Fruit fly (Drosophila melanogaster) whole organism, embryonic: Measurements from ENCODE around the gene AP-2alpha.
A peak's percentile ranks its signal among the peaks of the same experiment; 100 is the strongest.

Source experiments
- ATbp ChIP-seq: fragments of 200-800 bp; sonication (Bioruptor generic); optimal IDR thresholded peaks from 2 replicates; lab custom pipeline; 2017; ENCODE audit warnings: missing biosample characterization, mild to moderate bottlenecking, missing genetic modification characterization, missing genetic modification reagents
- Ada2b ChIP-seq: fragments of 200-800 bp; sonication (Bioruptor generic); IDR thresholded peaks from 2 replicates; pipeline ENCODE4 v1.3.6; 2022; ENCODE audit warnings: missing biosample characterization, missing genetic modification characterization
- Atf6 ChIP-seq: fragments of 200-800 bp; sonication (Bioruptor generic); IDR thresholded peaks from 2 replicates; pipeline ENCODE4 v1.3.6; 2022; ENCODE audit warnings: missing biosample characterization, missing genetic modification characterization
- BtbVII ChIP-seq: fragments of 200-800 bp; sonication (Bioruptor generic); optimal IDR thresholded peaks from 3 replicates; lab custom pipeline; 2017; ENCODE audit warnings: missing biosample characterization, mild to moderate bottlenecking, missing genetic modification characterization
- CG1024 ChIP-seq: fragments of 200-800 bp; sonication (Bioruptor generic); IDR thresholded peaks from 2 replicates; pipeline ENCODE4 v1.3.6; 2022; ENCODE audit warnings: missing biosample characterization, missing genetic modification characterization
- CG10321 ChIP-seq: fragments of 200-800 bp; sonication (Bioruptor generic); IDR thresholded peaks from 2 replicates; pipeline ENCODE4 v1.3.6; 2022; ENCODE audit warnings: missing biosample characterization, missing genetic modification characterization
- CG11093 ChIP-seq: fragments of 200-800 bp; sonication (Bioruptor generic); IDR thresholded peaks from 3 replicates; pipeline ENCODE4 v1.3.6; 2022; ENCODE audit warnings: missing biosample characterization, missing genetic modification characterization
- CG11696 ChIP-seq: fragments of 200-800 bp; sonication (Bioruptor generic); IDR thresholded peaks from 2 replicates; pipeline ENCODE4 v1.3.6; 2022; ENCODE audit warnings: missing biosample characterization, missing genetic modification characterization
- CG11723 ChIP-seq: fragments of 200-800 bp; sonication (Bioruptor generic); optimal IDR thresholded peaks from 2 replicates; lab custom pipeline; 2017; ENCODE audit warnings: missing biosample characterization, mild to moderate bottlenecking, missing genetic modification characterization
- CG12104 ChIP-seq: fragments of 200-800 bp; sonication (Bioruptor generic); optimal IDR thresholded peaks from 3 replicates; lab custom pipeline; 2016; ENCODE audit warnings: missing biosample characterization, missing genetic modification characterization
- CG12942 ChIP-seq: fragments of 200-800 bp; sonication (Bioruptor generic); optimal IDR thresholded peaks from 3 replicates; lab custom pipeline; 2016; ENCODE audit warnings: missing biosample characterization, missing genetic modification characterization
- CG13894 ChIP-seq: fragments of 200-800 bp; sonication (Bioruptor generic); optimal IDR thresholded peaks from 3 replicates; lab custom pipeline; 2018; ENCODE audit warnings: missing biosample characterization, mild to moderate bottlenecking, missing genetic modification characterization, moderate library complexity
- CG14050 ChIP-seq: fragments of 200-800 bp; sonication (Bioruptor generic); IDR thresholded peaks from 3 replicates; pipeline ENCODE4 v1.3.6; 2022; ENCODE audit warnings: missing biosample characterization, missing genetic modification characterization
- CG15601 ChIP-seq: fragments of 200-800 bp; sonication (Bioruptor generic); optimal IDR thresholded peaks from 3 replicates; lab custom pipeline; 2019; ENCODE audit warnings: missing biosample characterization, mild to moderate bottlenecking, missing genetic modification characterization, moderate library complexity
- CG17912 ChIP-seq: fragments of 200-800 bp; sonication (Bioruptor generic); optimal IDR thresholded peaks from 2 replicates; lab custom pipeline; 2018; ENCODE audit warnings: missing biosample characterization, mild to moderate bottlenecking, missing genetic modification characterization
- CG34376 ChIP-seq: fragments of 200-800 bp; sonication (Bioruptor generic); optimal IDR thresholded peaks from 2 replicates; lab custom pipeline; 2018; ENCODE audit warnings: missing biosample characterization, mild to moderate bottlenecking, missing genetic modification characterization
- CG4854 ChIP-seq: fragments of 200-800 bp; sonication (Bioruptor generic); optimal IDR thresholded peaks from 2 replicates; lab custom pipeline; 2016; ENCODE audit warnings: missing biosample characterization, missing genetic modification characterization, inconsistent platforms
- CG6272 ChIP-seq: fragments of 200-800 bp; sonication (Bioruptor generic); IDR thresholded peaks from 2 replicates; pipeline ENCODE4 v1.3.6; 2022; ENCODE audit warnings: missing biosample characterization, missing genetic modification characterization
- CG7357 ChIP-seq: fragments of 200-800 bp; sonication (Bioruptor generic); IDR thresholded peaks from 3 replicates; pipeline ENCODE4 v1.3.6; 2022; ENCODE audit warnings: missing biosample characterization, missing genetic modification characterization
- CG7963 ChIP-seq: fragments of 200-800 bp; sonication (Bioruptor generic); IDR thresholded peaks from 3 replicates; pipeline ENCODE4 v1.3.6; 2022; ENCODE audit warnings: missing biosample characterization, missing genetic modification characterization; ENCODE audit not compliant: partially characterized antibody
- CG8089 ChIP-seq: fragments of 200-800 bp; sonication (Bioruptor generic); optimal IDR thresholded peaks from 3 replicates; lab custom pipeline; 2016; ENCODE audit warnings: missing biosample characterization, missing genetic modification characterization
- CG9817 ChIP-seq: fragments of 200-800 bp; sonication (Bioruptor generic); optimal IDR thresholded peaks from 2 replicates; lab custom pipeline; 2018; ENCODE audit warnings: missing biosample characterization, mild to moderate bottlenecking, missing genetic modification characterization, moderate library complexity
- CoRest ChIP-seq: fragments of 200-800 bp; sonication (Bioruptor generic); optimal IDR thresholded peaks from 3 replicates; lab custom pipeline; 2018; ENCODE audit warnings: missing biosample characterization, mild to moderate bottlenecking, missing genetic modification characterization, moderate library complexity
- CrebB ChIP-seq: fragments of 200-800 bp; sonication (Bioruptor generic); optimal IDR thresholded peaks from 3 replicates; lab custom pipeline; 2018; ENCODE audit warnings: missing biosample characterization, mild to moderate bottlenecking, missing genetic modification characterization
- H2.0 ChIP-seq: fragments of 200-800 bp; sonication (Bioruptor generic); IDR thresholded peaks from 2 replicates; pipeline ENCODE4 v1.3.6; 2022; ENCODE audit warnings: missing biosample characterization, missing genetic modification characterization
- HHEX ChIP-seq: fragments of 200-800 bp; sonication (Bioruptor generic); optimal IDR thresholded peaks from 3 replicates; lab custom pipeline; 2017; ENCODE audit warnings: missing biosample characterization, mild to moderate bottlenecking, missing genetic modification characterization, missing genetic modification reagents
- HLH4C ChIP-seq: fragments of 200-800 bp; sonication (Bioruptor generic); IDR thresholded peaks from 3 replicates; pipeline ENCODE4 v1.3.6; 2022; ENCODE audit warnings: missing biosample characterization, missing genetic modification characterization; ENCODE audit not compliant: partially characterized antibody
- Jarid2 ChIP-seq: fragments of 200-800 bp; sonication (Bioruptor generic); optimal IDR thresholded peaks from 3 replicates; lab custom pipeline; 2017; ENCODE audit warnings: mild to moderate bottlenecking, missing biosample characterization, missing genetic modification reagents, missing genetic modification characterization
- Kr ChIP-seq: fragments of 200-800 bp; sonication (Bioruptor generic); optimal IDR thresholded peaks from 2 replicates; lab custom pipeline; 2017; ENCODE audit warnings: missing biosample characterization, mild to moderate bottlenecking, missing genetic modification characterization
- MESR4 ChIP-seq: fragments of 200-800 bp; sonication (Bioruptor generic); optimal IDR thresholded peaks from 2 replicates; lab custom pipeline; 2018; ENCODE audit warnings: missing biosample characterization, mild to moderate bottlenecking, missing genetic modification characterization, moderate library complexity
- Myb ChIP-seq: fragments of 200-800 bp; sonication (Bioruptor generic); optimal IDR thresholded peaks from 2 replicates; lab custom pipeline; 2016; ENCODE audit warnings: missing biosample characterization, missing genetic modification characterization
- Neu2 ChIP-seq: fragments of 200-800 bp; sonication (Bioruptor generic); optimal IDR thresholded peaks from 3 replicates; lab custom pipeline; 2016; ENCODE audit warnings: missing biosample characterization, missing genetic modification characterization, borderline replicate concordance
- Nf-YC ChIP-seq: fragments of 200-800 bp; optimal IDR thresholded peaks from 3 replicates; lab custom pipeline; 2019; ENCODE audit warnings: missing biosample characterization, mild to moderate bottlenecking, missing genetic modification characterization, moderate library complexity
- Oli ChIP-seq: fragments of 200-800 bp; sonication (Bioruptor generic); optimal IDR thresholded peaks from 2 replicates; lab custom pipeline; 2018; ENCODE audit warnings: missing biosample characterization, mild to moderate bottlenecking, missing genetic modification characterization, moderate library complexity
- Rx ChIP-seq: fragments of 200-800 bp; sonication (Bioruptor generic); IDR thresholded peaks from 2 replicates; pipeline ENCODE4 v1.3.6; 2022; ENCODE audit warnings: missing biosample characterization, missing genetic modification characterization
- Spps ChIP-seq: fragments of 200-800 bp; sonication (Bioruptor generic); optimal IDR thresholded peaks from 2 replicates; lab custom pipeline; 2018; ENCODE audit warnings: missing biosample characterization, mild to moderate bottlenecking, missing genetic modification characterization
- ci ChIP-seq: fragments of 200-800 bp; sonication (Bioruptor generic); IDR thresholded peaks from 3 replicates; pipeline ENCODE4 v1.3.6; 2022; ENCODE audit warnings: missing biosample characterization, missing genetic modification characterization
- fru ChIP-seq: fragments of >200 bp; optimal IDR thresholded peaks from 2 replicates; lab custom pipeline; 2017
- klu ChIP-seq: fragments of 200-800 bp; sonication (Bioruptor generic); IDR thresholded peaks from 2 replicates; pipeline ENCODE4 v1.3.6; 2022; ENCODE audit warnings: missing biosample characterization, missing genetic modification characterization
- mld ChIP-seq: fragments of 200-800 bp; sonication (Bioruptor generic); IDR thresholded peaks from 3 replicates; pipeline ENCODE4 v1.3.6; 2022; ENCODE audit warnings: missing biosample characterization, missing genetic modification characterization; ENCODE audit not compliant: partially characterized antibody
- oc ChIP-seq: fragments of 200-800 bp; sonication (Bioruptor generic); optimal IDR thresholded peaks from 2 replicates; lab custom pipeline; 2018; ENCODE audit warnings: missing biosample characterization, mild to moderate bottlenecking, missing genetic modification characterization, moderate library complexity
- pnt ChIP-seq: fragments of 200-800 bp; sonication (Bioruptor generic); optimal IDR thresholded peaks from 3 replicates; lab custom pipeline; 2016; ENCODE audit warnings: missing biosample characterization, missing genetic modification characterization
- schlank ChIP-seq: fragments of 200-800 bp; sonication (Bioruptor generic); optimal IDR thresholded peaks from 2 replicates; lab custom pipeline; 2018; ENCODE audit warnings: missing biosample characterization, mild to moderate bottlenecking, missing genetic modification characterization
- ssp ChIP-seq: fragments of 200-800 bp; sonication (Bioruptor generic); IDR thresholded peaks from 2 replicates; pipeline ENCODE4 v1.3.6; 2022; ENCODE audit warnings: missing biosample characterization, missing genetic modification characterization
- tin ChIP-seq: fragments of 200-800 bp; sonication (Bioruptor generic); optimal IDR thresholded peaks from 3 replicates; lab custom pipeline; 2016; ENCODE audit warnings: missing biosample characterization, missing genetic modification characterization
- tll ChIP-seq, 2 experiments: fragments of 200-800 bp in 1 of 2; fragments of >200 bp in 1 of 2; sonication (Bioruptor generic) in 1 of 2; optimal IDR thresholded peaks; 2 replicates each; lab custom pipeline; 2017 to 2019; ENCODE audit warnings: missing biosample characterization in 2 of 2, missing genetic modification characterization in 2 of 2, mild to moderate bottlenecking in 1 of 2, moderate library complexity in 1 of 2
- unc-4 ChIP-seq: fragments of 200-800 bp; sonication (Bioruptor generic); IDR thresholded peaks from 2 replicates; pipeline ENCODE4 v1.3.6; 2022; ENCODE audit warnings: missing biosample characterization, missing genetic modification characterization; ENCODE audit not compliant: partially characterized antibody
- z ChIP-seq: fragments of 200-800 bp; sonication (Bioruptor generic); IDR thresholded peaks from 3 replicates; pipeline ENCODE4 v1.3.6; 2022; ENCODE audit warnings: missing biosample characterization, missing genetic modification characterization
- zen2 ChIP-seq: fragments of 200-800 bp; sonication (Bioruptor generic); IDR thresholded peaks from 3 replicates; pipeline ENCODE4 v1.3.6; 2022; ENCODE audit warnings: missing biosample characterization, missing genetic modification characterization; ENCODE audit not compliant: partially characterized antibody

AP-2alpha gene

dm6 chr2L:441927-442691 lies 27.5 kb upstream of the AP-2alpha start (continued):
- peak; percentile 22; the same call in 1 of the 3 replicates for TF ChIP-seq z (GFP tag; lab: Robert Waterston, UW)
- TF ChIP-seq CoRest (tag; lab: Kevin White, UChicago): peak; percentile 76
- TF ChIP-seq Kr (GFP tag; lab: Kevin White, UChicago): no peak
- peak; percentile 4 for TF ChIP-seq Jarid2 (GFP tag; lab: Kevin White, UChicago)
- TF ChIP-seq ci (GFP tag; lab: Robert Waterston, UW): peak; percentile 96
- TF ChIP-seq mld (GFP tag; lab: Robert Waterston, UW): no peak
- TF ChIP-seq tin (GFP tag; lab: Kevin White, UChicago): peak; percentile 87
- TF ChIP-seq CG9817 (tag; lab: Kevin White, UChicago): peak; percentile 29
- no peak for TF ChIP-seq Atf6 (GFP tag; lab: Robert Waterston, UW)
- TF ChIP-seq H2.0 (GFP tag; lab: Robert Waterston, UW): peak; percentile 86
- peak; percentile 68; the same call in 2 of the 3 replicates for TF ChIP-seq CG14050 (GFP tag; lab: Robert Waterston, UW)
- peak; percentile 83 for TF ChIP-seq CG15601 (tag; lab: Kevin White, UChicago)
- TF ChIP-seq pnt: peak; percentile 90
- TF ChIP-seq CG12942 (GFP tag; lab: Kevin White, UChicago): peak; percentile 79
- peak; percentile 51; the same call in 1 of the 2 replicates for TF ChIP-seq CG11696
- no peak for TF ChIP-seq tll (GFP tag; optimal IDR thresholded peaks at IDR 0.05; lab: Kevin White, UChicago)
- TF ChIP-seq Spps (tag; lab: Kevin White, UChicago): peak; percentile 81
- no peak for TF ChIP-seq CG13894 (tag; lab: Kevin White, UChicago)
- peak; percentile 86 for TF ChIP-seq CG8089 (GFP tag; lab: Kevin White, UChicago)
- peak; percentile 65 for TF ChIP-seq CG6272 (GFP tag; lab: Robert Waterston, UW)
- no peak for TF ChIP-seq CG17912 (GFP tag; lab: Kevin White, UChicago)
- peak; percentile 84 for TF ChIP-seq Oli (tag; lab: Kevin White, UChicago)
- no peak for TF ChIP-seq HLH4C (GFP tag; lab: Robert Waterston, UW)
- peak; percentile 42 for TF ChIP-seq CrebB
- no peak for TF ChIP-seq zen2 (GFP tag; lab: Robert Waterston, UW)
- TF ChIP-seq MESR4 (GFP tag; lab: Kevin White, UChicago): peak; percentile 24
- no peak for TF ChIP-seq CG7963
- no peak for TF ChIP-seq CG4854 (GFP tag; lab: Kevin White, UChicago)
- TF ChIP-seq oc: peak; percentile 85
- TF ChIP-seq Myb (GFP tag; lab: Kevin White, UChicago): peak; percentile 58
- TF ChIP-seq CG12104 (GFP tag; lab: Kevin White, UChicago): peak; percentile 32
- no peak; the same call in 1 of the 2 replicates for TF ChIP-seq CG10321 (GFP tag; lab: Robert Waterston, UW)
- TF ChIP-seq fru (lab: Kevin White, UChicago): no peak
- TF ChIP-seq schlank: no peak
- TF ChIP-seq CG11093 (GFP tag; lab: Robert Waterston, UW): peak; percentile 81
- TF ChIP-seq CG7357: peak; percentile 75; the same call in 1 of the 3 replicates
- TF ChIP-seq Neu2: no peak
- TF ChIP-seq BtbVII (GFP tag; lab: Kevin White, UChicago): peak; percentile 27
- peak; percentile 87 for TF ChIP-seq ATbp (GFP tag; lab: Kevin White, UChicago)
- peak; percentile 70 for TF ChIP-seq ssp (GFP tag; lab: Robert Waterston, UW)
- TF ChIP-seq Nf-YC (tag; lab: Kevin White, UChicago): no peak
- TF ChIP-seq klu (GFP tag; lab: Robert Waterston, UW): peak; percentile 58
- no peak for TF ChIP-seq unc-4 (GFP tag; lab: Robert Waterston, UW)
- peak; percentile 88 for TF ChIP-seq Rx
- TF ChIP-seq CG1024 (GFP tag; lab: Robert Waterston, UW): peak; percentile 84
- TF ChIP-seq Ada2b (GFP tag; lab: Robert Waterston, UW): peak; percentile 49
- peak; percentile 71 for TF ChIP-seq HHEX (GFP tag; lab: Kevin White, UChicago)
- peak; percentile 66 for TF ChIP-seq CG11723 (GFP tag; lab: Kevin White, UChicago)
- TF ChIP-seq CG34376 (GFP tag; lab: Kevin White, UChicago): no peak
